Worm (Caenorhabditis elegans) whole organism, L4 larva: ENCODE data around the gene T20G5.8.

ENCODE experiments used
- ama-1 ChIP-seq: fragments of 150-350 bp; optimal IDR thresholded peaks from 2 replicates; lab custom pipeline; 2014; ENCODE audit warnings: inconsistent platforms, mixed read lengths
- attf-4 ChIP-seq: sonication (generic microtip); optimal IDR thresholded peaks from 3 replicates; lab custom pipeline; 2017; ENCODE audit warnings: missing biosample characterization, missing genetic modification characterization
- daf-12 ChIP-seq: fragments of 150-350 bp; optimal IDR thresholded peaks from 2 replicates; lab custom pipeline; 2014; ENCODE audit warnings: missing biosample characterization, missing genetic modification reagents, missing genetic modification characterization
- egl-27 ChIP-seq: sonication (generic microtip); optimal IDR thresholded peaks from 3 replicates; lab custom pipeline; 2017; ENCODE audit warnings: missing biosample characterization, missing genetic modification reagents, missing genetic modification characterization
- fkh-10 ChIP-seq: fragments of 150-350 bp; optimal IDR thresholded peaks from 2 replicates; lab custom pipeline; 2014; ENCODE audit warnings: missing biosample characterization, missing genetic modification reagents, missing genetic modification characterization
- hif-1 ChIP-seq, 2 experiments: sonication (generic microtip); optimal IDR thresholded peaks; 2 replicates each; lab custom pipeline; 2016 to 2017; ENCODE audit warnings: missing compliant biosample characterization in 2 of 2, missing genetic modification characterization in 2 of 2, missing genetic modification reagents in 2 of 2, missing genotype in 2 of 2, mild to moderate bottlenecking in 1 of 2
- lin-15B ChIP-seq: fragments of 150-350 bp; sonication (generic microtip); optimal IDR thresholded peaks from 3 replicates; lab custom pipeline; 2014; ENCODE audit warnings: missing biosample characterization, missing genetic modification characterization
- mep-1 ChIP-seq: fragments of 150-350 bp; sonication (generic microtip); optimal IDR thresholded peaks from 3 replicates; lab custom pipeline; 2014; ENCODE audit warnings: missing biosample characterization, missing genetic modification characterization
- nhr-11 ChIP-seq: fragments of 150-350 bp; optimal IDR thresholded peaks from 2 replicates; lab custom pipeline; 2014; ENCODE audit warnings: missing biosample characterization, missing genetic modification characterization
- nhr-28 ChIP-seq: fragments of 150-350 bp; optimal IDR thresholded peaks from 2 replicates; lab custom pipeline; 2014; ENCODE audit warnings: missing biosample characterization, missing genetic modification characterization
- pha-4 ChIP-seq, 2 experiments: fragments of 150-350 bp in 1 of 2; fragments of 200-800 bp in 1 of 2; sonication (Bioruptor generic) in 1 of 2; IDR thresholded peaks in 1 of 2; optimal IDR thresholded peaks in 1 of 2; 2 replicates each; pipeline versions ENCODE4 v1.3.6 to Lab custom; 2014 to 2022; ENCODE audit warnings: missing genetic modification characterization in 2 of 2, missing genetic modification reagents in 2 of 2, missing biosample characterization in 1 of 2, missing compliant biosample characterization in 1 of 2
- unc-62 ChIP-seq, 3 experiments: fragments of 150-350 bp in 1 of 3; sonication (generic microtip); optimal IDR thresholded peaks in 2 of 3; peaks in 1 of 3; 1 replicate in 1 of 3; 2 replicates in 2 of 3; lab custom pipeline; 2014 to 2017; ENCODE audit warnings: missing biosample characterization in 3 of 3, missing genetic modification characterization in 3 of 3, missing genetic modification reagents in 3 of 3, missing genotype in 1 of 3
- zfp-3 ChIP-seq: fragments of 200-800 bp; sonication (Bioruptor generic); conservative IDR thresholded peaks from 2 replicates; pipeline ENCODE4 v1.3.6; 2022; ENCODE audit warnings: missing genetic modification reagents, missing genetic modification characterization, missing compliant biosample characterization

- TF ChIP-seq daf-12 (tag; lab: Kevin White, UChicago) (no peak), nhr-11 (tag; lab: Kevin White, UChicago) (no peak), ama-1 (no peak), pha-4 (GFP tag; IDR thresholded peaks at IDR 0.05; lab: Robert Waterston, UW) (no peak), pha-4 (tag; optimal IDR thresholded peaks at IDR 0.05; lab: Kevin White, UChicago) (no peak), lin-15B (tag; lab: Kevin White, UChicago) (no peak), zfp-3 (no peak), fkh-10 (GFP tag; lab: Kevin White, UChicago) (no peak), nhr-28 (tag; lab: Kevin White, UChicago) (no peak), egl-27 (tag; lab: Kevin White, UChicago) (no peak), mep-1 (tag; lab: Kevin White, UChicago) (no peak), attf-4 (no peak), unc-62 (GFP tag; optimal IDR thresholded peaks at IDR 0.05 in 1 of 2; lab: Kevin White, UChicago) (no peak), unc-62 (tag; optimal IDR thresholded peaks at IDR 0.05; lab: Kevin White, UChicago) (no peak), hif-1 (tag; optimal IDR thresholded peaks at IDR 0.05; lab: Kevin White, UChicago) (no peak)
These were observed 2.1 kb downstream of the T20G5.8 start, which contains the start of the genes T20G5.13 and T20G5.12 for ce11 chrIII:10201235-10201634.
